Fruit fly (Drosophila melanogaster) whole organism, embryonic: ENCODE results near the gene Sirup.
A peak's percentile ranks its signal among the peaks of the same experiment; 100 is the strongest.

Source experiments
- Atf-2 ChIP-seq: fragments of 200-800 bp; sonication (Bioruptor generic); optimal IDR thresholded peaks from 2 replicates; lab custom pipeline; 2016; ENCODE audit warnings: missing biosample characterization, missing genetic modification characterization
- Atf6 ChIP-seq: fragments of 200-800 bp; sonication (Bioruptor generic); IDR thresholded peaks from 2 replicates; pipeline ENCODE4 v1.3.6; 2022; ENCODE audit warnings: missing biosample characterization, missing genetic modification characterization
- B-H1 ChIP-seq: fragments of 200-800 bp; sonication (Bioruptor generic); IDR thresholded peaks from 3 replicates; pipeline ENCODE4 v1.3.6; 2022; ENCODE audit warnings: missing biosample characterization, missing genetic modification characterization
- Bdp1 ChIP-seq: fragments of 200-800 bp; sonication (Bioruptor generic); optimal IDR thresholded peaks from 3 replicates; lab custom pipeline; 2016; ENCODE audit warnings: missing biosample characterization, missing genetic modification characterization
- CG11093 ChIP-seq: fragments of 200-800 bp; sonication (Bioruptor generic); IDR thresholded peaks from 3 replicates; pipeline ENCODE4 v1.3.6; 2022; ENCODE audit warnings: missing biosample characterization, missing genetic modification characterization
- CG11560 ChIP-seq: fragments of 200-800 bp; sonication (Bioruptor generic); IDR thresholded peaks from 3 replicates; pipeline ENCODE4 v1.3.6; 2022; ENCODE audit warnings: missing biosample characterization, missing genetic modification characterization
- CG12942 ChIP-seq: fragments of 200-800 bp; sonication (Bioruptor generic); optimal IDR thresholded peaks from 3 replicates; lab custom pipeline; 2016; ENCODE audit warnings: missing biosample characterization, missing genetic modification characterization
- CG13424 ChIP-seq: fragments of 200-800 bp; sonication (Bioruptor generic); optimal IDR thresholded peaks from 2 replicates; lab custom pipeline; 2019; ENCODE audit warnings: missing biosample characterization, mild to moderate bottlenecking, missing genetic modification characterization, moderate library complexity
- CG15696 ChIP-seq: fragments of 200-800 bp; sonication (Bioruptor generic); optimal IDR thresholded peaks from 2 replicates; lab custom pipeline; 2019; ENCODE audit warnings: missing biosample characterization, mild to moderate bottlenecking, missing genetic modification characterization, moderate library complexity
- CG18262 ChIP-seq: fragments of 200-800 bp; optimal IDR thresholded peaks from 3 replicates; lab custom pipeline; 2019; ENCODE audit warnings: missing biosample characterization, mild to moderate bottlenecking, missing genetic modification characterization, moderate library complexity
- CG2116 ChIP-seq: fragments of 200-800 bp; sonication (Bioruptor generic); optimal IDR thresholded peaks from 3 replicates; lab custom pipeline; 2018; ENCODE audit warnings: missing biosample characterization, mild to moderate bottlenecking, missing genetic modification characterization
- CG2120 ChIP-seq: fragments of 200-800 bp; sonication (Bioruptor generic); optimal IDR thresholded peaks from 3 replicates; lab custom pipeline; 2016; ENCODE audit warnings: missing biosample characterization, missing genetic modification characterization
- CG2129 ChIP-seq: fragments of 200-800 bp; sonication (Bioruptor generic); IDR thresholded peaks from 2 replicates; pipeline ENCODE4 v1.3.6; 2022; ENCODE audit warnings: missing biosample characterization, missing genetic modification characterization; ENCODE audit not compliant: partially characterized antibody
- CG31441 ChIP-seq: fragments of 200-800 bp; sonication (Bioruptor generic); IDR thresholded peaks from 2 replicates; pipeline ENCODE4 v1.3.6; 2022; ENCODE audit warnings: missing biosample characterization, missing genetic modification characterization
- CG4424 ChIP-seq: fragments of 200-800 bp; sonication (Bioruptor generic); optimal IDR thresholded peaks from 3 replicates; lab custom pipeline; 2016; ENCODE audit warnings: missing biosample characterization, missing genetic modification characterization
- CG4820 ChIP-seq: fragments of 200-800 bp; sonication (Bioruptor generic); optimal IDR thresholded peaks from 3 replicates; lab custom pipeline; 2016; ENCODE audit warnings: missing biosample characterization, missing genetic modification characterization
- CG8290 ChIP-seq, 3 experiments: fragments of 200-800 bp; sonication (Bioruptor generic); optimal IDR thresholded peaks; 2 replicates each; lab custom pipeline; 2016 to 2019; ENCODE audit warnings: missing biosample characterization in 3 of 3, missing genetic modification characterization in 3 of 3, mild to moderate bottlenecking in 2 of 3, moderate library complexity in 1 of 3
- CG8924 ChIP-seq: fragments of 200-800 bp; optimal IDR thresholded peaks from 3 replicates; lab custom pipeline; 2019; ENCODE audit warnings: missing biosample characterization, mild to moderate bottlenecking, missing genetic modification characterization, moderate library complexity
- CG9876 ChIP-seq: fragments of 200-800 bp; sonication (Bioruptor generic); optimal IDR thresholded peaks from 2 replicates; lab custom pipeline; 2016; ENCODE audit warnings: missing biosample characterization, missing genetic modification characterization
- Dfd ChIP-seq, 2 experiments: fragments of >200 bp; optimal IDR thresholded peaks; 2 replicates each; lab custom pipeline; 2017; ENCODE audit warnings: missing biosample characterization in 2 of 2, missing genetic modification characterization in 2 of 2
- Fer1 ChIP-seq: fragments of 200-800 bp; sonication (Bioruptor generic); optimal IDR thresholded peaks from 2 replicates; lab custom pipeline; 2017; ENCODE audit warnings: missing biosample characterization, mild to moderate bottlenecking, missing genetic modification characterization
- Hand ChIP-seq: fragments of 200-800 bp; sonication (Bioruptor generic); optimal IDR thresholded peaks from 2 replicates; lab custom pipeline; 2017; ENCODE audit warnings: mild to moderate bottlenecking, missing biosample characterization, missing genetic modification reagents, missing genetic modification characterization
- Lhr ChIP-seq: fragments of 200-800 bp; sonication (Bioruptor generic); optimal IDR thresholded peaks from 3 replicates; lab custom pipeline; 2017; ENCODE audit warnings: mild to moderate bottlenecking, missing biosample characterization, missing genetic modification reagents, missing genetic modification characterization
- Lim3 ChIP-seq: fragments of 200-800 bp; sonication (Bioruptor generic); IDR thresholded peaks from 2 replicates; pipeline ENCODE4 v1.3.6; 2022; ENCODE audit warnings: missing biosample characterization, missing genetic modification characterization
- MBD-R2 ChIP-seq: fragments of 200-800 bp; sonication (Bioruptor generic); IDR thresholded peaks from 2 replicates; pipeline ENCODE4 v1.3.6; 2022; ENCODE audit warnings: missing biosample characterization, missing genetic modification characterization
- Mad ChIP-seq: fragments of 200-800 bp; sonication (Bioruptor generic); optimal IDR thresholded peaks from 2 replicates; lab custom pipeline; 2016; ENCODE audit warnings: missing biosample characterization, missing genetic modification characterization
- NC2β ChIP-seq: fragments of 200-800 bp; sonication (Bioruptor generic); optimal IDR thresholded peaks from 2 replicates; lab custom pipeline; 2016; ENCODE audit warnings: missing biosample characterization, missing genetic modification characterization
- Neu2 ChIP-seq: fragments of 200-800 bp; sonication (Bioruptor generic); optimal IDR thresholded peaks from 3 replicates; lab custom pipeline; 2016; ENCODE audit warnings: missing biosample characterization, missing genetic modification characterization, borderline replicate concordance
- Sry-δ ChIP-seq: fragments of 200-800 bp; sonication (Bioruptor generic); optimal IDR thresholded peaks from 2 replicates; lab custom pipeline; 2016; ENCODE audit warnings: missing biosample characterization, missing genetic modification characterization
- Ssrp ChIP-seq: fragments of 200-800 bp; sonication (Bioruptor generic); optimal IDR thresholded peaks from 2 replicates; lab custom pipeline; 2018; ENCODE audit warnings: missing biosample characterization, mild to moderate bottlenecking, missing genetic modification characterization, moderate library complexity
- Stat92E ChIP-seq, 3 experiments: fragments of >200 bp in 2 of 3; fragments of 200-800 bp in 1 of 3; sonication (Bioruptor generic) in 1 of 3; optimal IDR thresholded peaks; 2 replicates each; lab custom pipeline; 2017 to 2019; ENCODE audit warnings: missing biosample characterization in 3 of 3, missing genetic modification characterization in 3 of 3, mild to moderate bottlenecking in 1 of 3, moderate library complexity in 1 of 3
- Trl ChIP-seq, 3 experiments: fragments of >200 bp in 2 of 3; fragments of 200-800 bp in 1 of 3; sonication (Bioruptor generic) in 1 of 3; optimal IDR thresholded peaks; 2 replicates in 1 of 3; 3 replicates in 2 of 3; lab custom pipeline; 2016 to 2017; ENCODE audit warnings: missing biosample characterization in 1 of 3, missing genetic modification characterization in 1 of 3
- Xbp1 ChIP-seq: fragments of 200-800 bp; sonication (Bioruptor generic); optimal IDR thresholded peaks from 3 replicates; lab custom pipeline; 2016; ENCODE audit warnings: missing biosample characterization, mild to moderate bottlenecking, missing genetic modification characterization
- Xrp1 ChIP-seq: fragments of 200-800 bp; sonication (Bioruptor generic); IDR thresholded peaks from 2 replicates; pipeline ENCODE4 v1.3.6; 2022; ENCODE audit warnings: missing biosample characterization, missing genetic modification characterization
- amos ChIP-seq: fragments of 200-800 bp; sonication (Bioruptor generic); IDR thresholded peaks from 2 replicates; pipeline ENCODE4 v1.3.6; 2022; ENCODE audit warnings: missing biosample characterization, missing genetic modification characterization; ENCODE audit not compliant: partially characterized antibody
- aop ChIP-seq: fragments of 200-800 bp; sonication (Bioruptor generic); IDR thresholded peaks from 2 replicates; pipeline ENCODE4 v1.3.6; 2022; ENCODE audit warnings: missing biosample characterization, missing genetic modification characterization
- bcd ChIP-seq: fragments of 200-800 bp; sonication (Bioruptor generic); optimal IDR thresholded peaks from 2 replicates; lab custom pipeline; 2017; ENCODE audit warnings: missing biosample characterization, mild to moderate bottlenecking, missing genetic modification characterization
- br ChIP-seq: fragments of >200 bp; optimal IDR thresholded peaks from 2 replicates; lab custom pipeline; 2017
- da ChIP-seq: fragments of 200-800 bp; sonication (Bioruptor generic); optimal IDR thresholded peaks from 2 replicates; lab custom pipeline; 2016; ENCODE audit warnings: missing biosample characterization, missing genetic modification characterization
- danr ChIP-seq: fragments of 200-800 bp; sonication (Bioruptor generic); IDR thresholded peaks from 2 replicates; pipeline ENCODE4 v1.3.6; 2022; ENCODE audit warnings: missing biosample characterization, missing genetic modification characterization
- dmrt99B ChIP-seq: fragments of 200-800 bp; sonication (Bioruptor generic); optimal IDR thresholded peaks from 2 replicates; lab custom pipeline; 2018; ENCODE audit warnings: missing biosample characterization, mild to moderate bottlenecking, missing genetic modification characterization, moderate library complexity
- dpn ChIP-seq, 2 experiments: fragments of 200-800 bp; sonication (Bioruptor generic); optimal IDR thresholded peaks; 3 replicates each; lab custom pipeline; 2016; ENCODE audit warnings: missing biosample characterization in 2 of 2, missing genetic modification characterization in 2 of 2
- grn ChIP-seq: fragments of 200-800 bp; sonication (Bioruptor generic); optimal IDR thresholded peaks from 3 replicates; lab custom pipeline; 2017; ENCODE audit warnings: missing biosample characterization, missing genetic modification characterization
- gsb ChIP-seq: fragments of 200-800 bp; sonication (Bioruptor generic); IDR thresholded peaks from 2 replicates; pipeline ENCODE4 v1.3.6; 2022; ENCODE audit warnings: missing biosample characterization, missing genetic modification characterization
- gsb-n ChIP-seq: fragments of 200-800 bp; sonication (Bioruptor generic); optimal IDR thresholded peaks from 3 replicates; lab custom pipeline; 2018; ENCODE audit warnings: missing biosample characterization, mild to moderate bottlenecking, missing genetic modification characterization
- ham ChIP-seq: fragments of 200-800 bp; sonication (Bioruptor generic); IDR thresholded peaks from 2 replicates; pipeline ENCODE4 v1.3.6; 2022; ENCODE audit warnings: missing biosample characterization, missing genetic modification characterization
- seq ChIP-seq: fragments of 200-800 bp; sonication (Bioruptor generic); IDR thresholded peaks from 2 replicates; pipeline ENCODE4 v1.3.6; 2022; ENCODE audit warnings: missing biosample characterization, missing genetic modification characterization
- sim ChIP-seq: fragments of 200-800 bp; sonication (Bioruptor generic); IDR thresholded peaks from 2 replicates; pipeline ENCODE4 v1.3.6; 2022; ENCODE audit warnings: missing biosample characterization, missing genetic modification characterization
- sna ChIP-seq: fragments of 200-800 bp; sonication (Bioruptor generic); IDR thresholded peaks from 2 replicates; pipeline ENCODE4 v1.3.6; 2022; ENCODE audit warnings: missing biosample characterization, missing genetic modification characterization; ENCODE audit not compliant: partially characterized antibody
- sr ChIP-seq: fragments of 200-800 bp; sonication (Bioruptor generic); IDR thresholded peaks from 3 replicates; pipeline ENCODE4 v1.3.6; 2022; ENCODE audit warnings: missing biosample characterization, missing genetic modification characterization
- stc ChIP-seq: fragments of 200-800 bp; sonication (Bioruptor generic); IDR thresholded peaks from 2 replicates; pipeline ENCODE4 v1.3.6; 2022; ENCODE audit warnings: missing biosample characterization, missing genetic modification characterization
- twi ChIP-seq: fragments of 200-800 bp; optimal IDR thresholded peaks from 2 replicates; lab custom pipeline; 2019; ENCODE audit warnings: missing biosample characterization, mild to moderate bottlenecking, missing genetic modification characterization, moderate library complexity

Gene Sirup

DNA sequence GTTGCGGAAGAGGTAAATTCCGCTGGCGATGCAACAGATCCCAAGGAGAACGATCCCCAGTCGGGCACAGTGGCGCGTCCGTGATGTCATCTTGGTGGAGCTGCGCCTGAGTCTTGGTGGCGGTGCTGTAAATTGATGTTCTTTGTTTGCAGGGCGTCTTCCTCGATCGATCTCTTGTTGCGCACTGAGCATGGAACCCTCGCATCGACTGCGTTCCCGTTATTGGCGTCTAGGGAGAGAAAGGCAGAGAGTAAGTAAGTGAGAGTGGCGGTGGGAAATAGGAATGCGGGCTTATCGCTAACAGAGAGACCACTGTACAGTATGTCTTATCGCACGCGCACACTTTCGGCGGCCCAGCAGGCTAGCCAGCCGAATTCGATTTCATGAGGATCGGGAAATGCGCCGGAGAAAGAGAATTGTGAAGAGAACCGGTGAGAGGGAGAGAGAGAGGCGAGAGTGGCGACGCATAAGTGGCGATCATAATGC is 7.2 kb upstream of the Sirup start (continued):
- TF ChIP-seq Bdp1 (GFP tag; lab: Kevin White, UChicago) (no peak), amos (GFP tag; lab: Robert Waterston, UW) (no peak), Xrp1 (GFP tag; lab: Robert Waterston, UW) (no peak), CG2120 (no peak), da (GFP tag; lab: Kevin White, UChicago) (no peak), Ssrp (tag; lab: Kevin White, UChicago) (no peak), CG8290 (GFP tag; optimal IDR thresholded peaks at IDR 0.05; lab: Kevin White, UChicago) (no peak), CG8290 (tag; optimal IDR thresholded peaks at IDR 0.05; lab: Kevin White, UChicago) (peak in 1 of 2 experiments; percentile 16), Lhr (no peak), Mad (GFP tag; lab: Kevin White, UChicago) (no peak), Hand (GFP tag; lab: Kevin White, UChicago) (no peak), CG8924 (tag; lab: Kevin White, UChicago) (no peak), CG31441 (GFP tag; lab: Robert Waterston, UW) (no peak), CG4424 (GFP tag; lab: Kevin White, UChicago) (no peak), dmrt99B (tag; lab: Kevin White, UChicago) (no peak), sr (GFP tag; lab: Robert Waterston, UW) (no peak), Stat92E (GFP tag; optimal IDR thresholded peaks at IDR 0.05; lab: Kevin White, UChicago) (no peak), B-H1 (no peak), MBD-R2 (GFP tag; lab: Robert Waterston, UW) (no peak), Atf6 (GFP tag; lab: Robert Waterston, UW) (no peak), NC2β (GFP tag; lab: Kevin White, UChicago) (no peak), Dfd (GFP tag; optimal IDR thresholded peaks at IDR 0.05; lab: Kevin White, UChicago) (no peak), CG18262 (tag; lab: Kevin White, UChicago) (no peak), Sry-δ (GFP tag; lab: Kevin White, UChicago) (no peak), seq (no peak), Neu2 (no peak), bcd (no peak), aop (GFP tag; lab: Robert Waterston, UW) (no peak), Lim3 (GFP tag; lab: Robert Waterston, UW) (no peak), grn (GFP tag; lab: Kevin White, UChicago) (no peak), Xbp1 (GFP tag; lab: Kevin White, UChicago) (no peak), stc (GFP tag; lab: Robert Waterston, UW) (no peak), sna (GFP tag; lab: Robert Waterston, UW) (peak; percentile 46; the same call in 1 of the 2 replicates), CG4820 (no peak), Atf-2 (GFP tag; lab: Kevin White, UChicago) (no peak), gsb-n (no peak), CG11560 (tag; lab: Robert Waterston, UW) (no peak), br (lab: Kevin White, UChicago) (no peak), sim (GFP tag; lab: Robert Waterston, UW) (no peak), Trl (optimal IDR thresholded peaks at IDR 0.05; lab: Kevin White, UChicago) (peak; percentile 85 to 87), Trl (GFP tag; optimal IDR thresholded peaks at IDR 0.05; lab: Kevin White, UChicago) (peak; percentile 0), CG2116 (GFP tag; lab: Kevin White, UChicago) (no peak), gsb (GFP tag; lab: Robert Waterston, UW) (no peak), Fer1 (no peak), CG9876 (no peak), ham (GFP tag; lab: Robert Waterston, UW) (no peak), danr (GFP tag; lab: Robert Waterston, UW) (no peak), dpn (GFP tag; optimal IDR thresholded peaks at IDR 0.05; lab: Kevin White, UChicago) (no peak), CG15696 (tag; lab: Kevin White, UChicago) (no peak), CG13424 (tag; lab: Kevin White, UChicago) (no peak), CG2129 (GFP tag; lab: Robert Waterston, UW) (no peak), CG11093 (no peak), twi (no peak), CG12942 (GFP tag; lab: Kevin White, UChicago) (no peak)
